Worm (Caenorhabditis elegans): Measurements from ENCODE around the gene T02D1.8.

The T02D1.8 gene

ce11 chrIV:17346599-17347218 lies 40.6 kb downstream of the T02D1.8 start, which contains the start of the genes clec-197 and clec-198:
clec-197 (minus strand) TSS chrIV:17346699.
clec-198 (plus strand) TSS chrIV:17347168.
- TF ChIP-seq pes-1 (GFP tag; IDR thresholded peaks at IDR 0.05) (no peak), ama-1 (optimal IDR thresholded peaks at IDR 0.05) (no peak), hmbx-1 (tag; optimal IDR thresholded peaks at IDR 0.05) (no peak), hmg-4 (GFP tag; optimal IDR thresholded peaks at IDR 0.05) (no peak), ceh-13 (GFP tag; optimal IDR thresholded peaks at IDR 0.05) (no peak), tbx-11 (GFP tag; IDR thresholded peaks at IDR 0.05) (no peak), sea-1 (GFP tag; conservative IDR thresholded peaks at IDR 0.05) (no peak), hnd-1 (tag; optimal IDR thresholded peaks at IDR 0.05) (no peak), ceh-36 (tag; optimal IDR thresholded peaks at IDR 0.05) (no peak), B0310.2 (tag; optimal IDR thresholded peaks at IDR 0.05) (no peak), tra-4 (tag; optimal IDR thresholded peaks at IDR 0.05) (no peak), ets-7 (tag; optimal IDR thresholded peaks at IDR 0.05) (no peak), flt-1 (GFP tag; IDR thresholded peaks at IDR 0.05) (no peak), F13C5.2 (tag; optimal IDR thresholded peaks at IDR 0.05) (no peak), tbx-37 (GFP tag; conservative IDR thresholded peaks at IDR 0.05) (no peak), aly-1 (tag; optimal IDR thresholded peaks at IDR 0.05) (no peak)

- TF ChIP-seq B0310.2 (tag; optimal IDR thresholded peaks at IDR 0.05) (no peak), scrt-1 (GFP tag; IDR thresholded peaks at IDR 0.05) (no peak), ama-1 (optimal IDR thresholded peaks at IDR 0.05) (no peak), hnd-1 (tag; optimal IDR thresholded peaks at IDR 0.05) (no peak), tbx-37 (GFP tag; conservative IDR thresholded peaks at IDR 0.05) (no peak), sea-1 (GFP tag; conservative IDR thresholded peaks at IDR 0.05) (no peak), tbx-11 (GFP tag; IDR thresholded peaks at IDR 0.05) (no peak), aly-1 (tag; optimal IDR thresholded peaks at IDR 0.05) (no peak), F13C5.2 (tag; optimal IDR thresholded peaks at IDR 0.05) (no peak), ceh-36 (tag; optimal IDR thresholded peaks at IDR 0.05) (no peak), ets-7 (tag; optimal IDR thresholded peaks at IDR 0.05) (no peak), pes-1 (GFP tag; IDR thresholded peaks at IDR 0.05) (no peak), tra-4 (tag; optimal IDR thresholded peaks at IDR 0.05) (no peak)
Measured at ce11 chrIV:17343482-17343881, 43.8 kb downstream of the T02D1.8 start, which contains the start of gene C49C3.11. C49C3.11 (plus strand) TSS chrIV:17343782.

ce11 chrIV:17342667-17343066 lies 44.6 kb downstream of the T02D1.8 start, which contains the start of gene C49C3.21:
C49C3.21 (plus strand) TSS chrIV:17342967.
- TF ChIP-seq tbx-37 (GFP tag; conservative IDR thresholded peaks at IDR 0.05) = no peak
- no peak for TF ChIP-seq ets-7 (tag; optimal IDR thresholded peaks at IDR 0.05)
- TF ChIP-seq ceh-13 (GFP tag; optimal IDR thresholded peaks at IDR 0.05) = no peak
- TF ChIP-seq sea-1 (GFP tag; conservative IDR thresholded peaks at IDR 0.05) = no peak
- no peak for TF ChIP-seq tbx-11 (GFP tag; IDR thresholded peaks at IDR 0.05)
- TF ChIP-seq F13C5.2 (tag; optimal IDR thresholded peaks at IDR 0.05) = no peak
- TF ChIP-seq pes-1 (GFP tag; IDR thresholded peaks at IDR 0.05) = no peak
- no peak for TF ChIP-seq aly-1 (tag; optimal IDR thresholded peaks at IDR 0.05)
- TF ChIP-seq flt-1 (GFP tag; IDR thresholded peaks at IDR 0.05) = no peak
- no peak for TF ChIP-seq ceh-36 (tag; optimal IDR thresholded peaks at IDR 0.05)
- TF ChIP-seq hmbx-1 (tag; optimal IDR thresholded peaks at IDR 0.05) = no peak
- TF ChIP-seq hnd-1 (tag; optimal IDR thresholded peaks at IDR 0.05) = no peak
- no peak for TF ChIP-seq ama-1 (optimal IDR thresholded peaks at IDR 0.05)
- no peak for TF ChIP-seq tra-4 (tag; optimal IDR thresholded peaks at IDR 0.05)
- no peak for TF ChIP-seq B0310.2 (tag; optimal IDR thresholded peaks at IDR 0.05)
- no peak for TF ChIP-seq hmg-4 (GFP tag; optimal IDR thresholded peaks at IDR 0.05)
- TF ChIP-seq scrt-1 (GFP tag; IDR thresholded peaks at IDR 0.05) = no peak

ce11 chrIV:17342179-17342578 lies 45.1 kb downstream of the T02D1.8 start, which contains the start of gene C49C3.9:
C49C3.9 (minus strand) TSS chrIV:17342314.
- TF ChIP-seq hmg-4 (GFP tag; optimal IDR thresholded peaks at IDR 0.05) = no peak
- no peak for TF ChIP-seq scrt-1 (GFP tag; IDR thresholded peaks at IDR 0.05)
- no peak for TF ChIP-seq sea-1 (GFP tag; conservative IDR thresholded peaks at IDR 0.05)
- no peak for TF ChIP-seq tbx-37 (GFP tag; conservative IDR thresholded peaks at IDR 0.05)
- no peak for TF ChIP-seq ets-7 (tag; optimal IDR thresholded peaks at IDR 0.05)
- TF ChIP-seq F13C5.2 (tag; optimal IDR thresholded peaks at IDR 0.05) = no peak
- no peak for TF ChIP-seq pes-1 (GFP tag; IDR thresholded peaks at IDR 0.05)
- TF ChIP-seq flt-1 (GFP tag; IDR thresholded peaks at IDR 0.05) = no peak
- no peak for TF ChIP-seq B0310.2 (tag; optimal IDR thresholded peaks at IDR 0.05)
- no peak for TF ChIP-seq ama-1 (optimal IDR thresholded peaks at IDR 0.05)

- TF ChIP-seq tra-4 (tag; optimal IDR thresholded peaks at IDR 0.05) = no peak
- no peak for TF ChIP-seq ama-1 (optimal IDR thresholded peaks at IDR 0.05)
- no peak for TF ChIP-seq hnd-1 (tag; optimal IDR thresholded peaks at IDR 0.05)
- TF ChIP-seq ceh-13 (GFP tag; optimal IDR thresholded peaks at IDR 0.05) = no peak
- TF ChIP-seq flt-1 (GFP tag; IDR thresholded peaks at IDR 0.05) = no peak
- no peak for TF ChIP-seq tbx-37 (GFP tag; conservative IDR thresholded peaks at IDR 0.05)
- TF ChIP-seq B0310.2 (tag; optimal IDR thresholded peaks at IDR 0.05) = no peak
- no peak for TF ChIP-seq hmbx-1 (tag; optimal IDR thresholded peaks at IDR 0.05)
- no peak for TF ChIP-seq sea-1 (GFP tag; conservative IDR thresholded peaks at IDR 0.05)
- TF ChIP-seq aly-1 (tag; optimal IDR thresholded peaks at IDR 0.05) = no peak
- no peak for TF ChIP-seq tbx-11 (GFP tag; IDR thresholded peaks at IDR 0.05)
Measured at ce11 chrIV:17341033-17341432, 46.3 kb downstream of the T02D1.8 start.

- TF ChIP-seq hmg-4 (GFP tag; optimal IDR thresholded peaks at IDR 0.05) (no peak), scrt-1 (GFP tag; IDR thresholded peaks at IDR 0.05) (no peak), sea-1 (GFP tag; conservative IDR thresholded peaks at IDR 0.05) (no peak), tbx-11 (GFP tag; IDR thresholded peaks at IDR 0.05) (no peak), ama-1 (optimal IDR thresholded peaks at IDR 0.05) (no peak), pes-1 (GFP tag; IDR thresholded peaks at IDR 0.05) (no peak), hnd-1 (tag; optimal IDR thresholded peaks at IDR 0.05) (no peak), ceh-36 (tag; optimal IDR thresholded peaks at IDR 0.05) (no peak), F13C5.2 (tag; optimal IDR thresholded peaks at IDR 0.05) (no peak), ets-7 (tag; optimal IDR thresholded peaks at IDR 0.05) (no peak)
Measured at ce11 chrIV:17338920-17339510, 48.3 kb downstream of the T02D1.8 start, which contains the start of gene C49C3.10. C49C3.10 (minus strand) TSS chrIV:17338970.

Measured in whole organism, early embryonic.